Worm (Caenorhabditis elegans): ENCODE measurements around the gene tni-3.

- no peak for TF ChIP-seq blmp-1 (tag; optimal IDR thresholded peaks at IDR 0.05; ENCODE audit: insufficient read depth)
- TF ChIP-seq alr-1 (tag; optimal IDR thresholded peaks at IDR 0.05) = no peak
- TF ChIP-seq snpc-4 (tag; optimal IDR thresholded peaks at IDR 0.05) = no peak
Measured at ce11 chrV:16880679-16881078, 45.8 kb upstream of the tni-3 start, which contains the start of gene F09C6.14.

Data from whole organism, L2 larva.